Worm (Caenorhabditis elegans) whole organism, early embryonic: ENCODE data around the gene zipt-2.1.

Experiments used
- F13C5.2 ChIP-seq: sonication (generic microtip); optimal IDR thresholded peaks from 2 replicates; lab custom pipeline; 2017; ENCODE audit warnings: mild to moderate bottlenecking, missing genetic modification characterization, inconsistent platforms, missing compliant biosample characterization
- aly-1 ChIP-seq: sonication (generic microtip); optimal IDR thresholded peaks from 2 replicates; lab custom pipeline; 2016; ENCODE audit warnings: missing genetic modification characterization, missing compliant biosample characterization
- ama-1 ChIP-seq: fragments of 150-350 bp; optimal IDR thresholded peaks from 2 replicates; lab custom pipeline; 2014
- flt-1 ChIP-seq: fragments of 200-800 bp; sonication (Bioruptor generic); IDR thresholded peaks from 2 replicates; pipeline ENCODE4 v1.3.6; 2022; ENCODE audit warnings: missing genetic modification characterization, missing compliant biosample characterization
- tbx-11 ChIP-seq: fragments of 200-800 bp; sonication (Bioruptor generic); IDR thresholded peaks from 2 replicates; pipeline ENCODE4 v1.3.6; 2022; ENCODE audit warnings: missing genetic modification characterization, missing compliant biosample characterization
- tbx-37 ChIP-seq: fragments of 200-800 bp; sonication (Bioruptor generic); conservative IDR thresholded peaks from 2 replicates; pipeline ENCODE4 v1.3.6; 2022; ENCODE audit warnings: missing genetic modification reagents, missing genetic modification characterization, missing compliant biosample characterization

DNA sequence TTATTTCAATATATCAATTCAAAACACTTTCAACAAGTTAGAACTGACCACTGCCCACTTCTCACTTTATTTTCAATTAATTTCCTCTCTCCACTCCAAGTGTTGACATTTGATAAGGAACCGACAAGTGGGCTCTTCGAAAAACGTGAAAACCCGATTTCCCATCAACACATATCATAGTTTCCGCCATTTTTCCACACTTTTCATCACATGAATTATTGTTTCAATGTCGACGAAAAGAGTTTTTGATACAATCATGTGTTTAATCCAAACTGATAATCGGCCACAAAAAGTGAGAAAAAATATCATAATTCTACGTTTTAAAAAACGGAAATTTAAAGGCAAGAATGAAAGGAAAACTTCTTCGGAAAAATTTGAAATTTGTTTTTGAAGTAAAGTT, 3.8 kb upstream of the zipt-2.1 start:
- TF ChIP-seq tbx-37 (GFP tag; lab: Robert Waterston, UW) (no peak), flt-1 (no peak), F13C5.2 (tag; lab: Kevin White, UChicago) (no peak), aly-1 (no peak), tbx-11 (GFP tag; lab: Robert Waterston, UW) (no peak), ama-1 (lab: Kevin White, UChicago) (no peak)
